Worm (Caenorhabditis elegans) whole organism, late embryonic: Measurements from ENCODE around the gene snf-7.

Source experiments
- ceh-14 ChIP-seq: sonication (generic microtip); optimal IDR thresholded peaks from 2 replicates; lab custom pipeline; 2016; ENCODE audit warnings: missing genotype, missing genetic modification characterization, missing compliant biosample characterization
- che-1 ChIP-seq: sonication (generic microtip); optimal IDR thresholded peaks from 2 replicates; lab custom pipeline; 2016; ENCODE audit warnings: mild to moderate bottlenecking, missing genetic modification characterization, missing compliant biosample characterization
- fkh-10 ChIP-seq: fragments of 150-350 bp; optimal IDR thresholded peaks from 2 replicates; lab custom pipeline; 2014; ENCODE audit warnings: missing biosample characterization, missing genetic modification reagents, missing genetic modification characterization
- nhr-11 ChIP-seq: fragments of 150-350 bp; optimal IDR thresholded peaks from 2 replicates; lab custom pipeline; 2014; ENCODE audit warnings: missing biosample characterization, missing genetic modification characterization

DNA sequence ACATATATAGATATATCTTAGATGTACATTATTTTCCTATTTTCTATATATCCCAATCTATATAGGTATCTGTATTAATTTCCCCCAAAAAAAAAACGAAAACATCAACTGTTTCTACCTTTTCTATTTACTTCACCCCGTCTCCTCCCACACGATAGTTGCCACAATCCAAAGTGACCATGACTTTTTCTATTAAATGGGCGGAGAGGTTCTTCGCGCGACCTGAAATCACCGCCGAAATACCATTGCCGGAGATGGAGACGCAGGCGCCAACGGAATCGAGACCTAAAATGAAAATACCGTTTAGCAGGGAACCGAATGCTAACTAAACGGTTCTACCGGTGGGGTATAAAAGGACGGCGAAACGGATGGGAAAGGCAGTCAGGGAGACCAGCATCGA, 13.4 kb downstream of the snf-7 start, which contains the start of gene col-98:
- no peak for TF ChIP-seq che-1 (tag; lab: Kevin White, UChicago)
- no peak for TF ChIP-seq fkh-10
- TF ChIP-seq nhr-11 (tag; lab: Kevin White, UChicago), result no peak
- TF ChIP-seq ceh-14 (tag; lab: Kevin White, UChicago), result no peak
